Worm (Caenorhabditis elegans): Measurements from ENCODE around the gene Y22F5A.11.

Y22F5A.11 gene

ce11 chrV:10276038-10276437 lies 592 bp upstream of the Y22F5A.11 start:
- TF ChIP-seq T22C8.4 (GFP tag; IDR thresholded peaks at IDR 0.05) (no peak), ztf-23 (GFP tag; IDR thresholded peaks at IDR 0.05) (no peak), med-1 (GFP tag; optimal IDR thresholded peaks at IDR 0.05; ENCODE audit: insufficient read depth) (no peak), ztf-29 (GFP tag; IDR thresholded peaks at IDR 0.05) (no peak), flt-1 (GFP tag; IDR thresholded peaks at IDR 0.05) (no peak), tab-1 (GFP tag; IDR thresholded peaks at IDR 0.05) (no peak), klf-2 (GFP tag; conservative IDR thresholded peaks at IDR 0.05) (no peak), ref-1 (GFP tag; conservative IDR thresholded peaks at IDR 0.05) (no peak), cog-1 (tag; optimal IDR thresholded peaks at IDR 0.05) (no peak)

ce11 chrV:10273837-10274236 lies 1.6 kb downstream of the Y22F5A.11 start:
- 0 out of 2 replicates have a peak, but pooled peaks have one; percentile 45 for TF ChIP-seq T22C8.4 (GFP tag; IDR thresholded peaks at IDR 0.05)
- TF ChIP-seq ztf-29 (GFP tag; IDR thresholded peaks at IDR 0.05), result no peak

ce11 chrV:10270214-10270613 lies 5.2 kb downstream of the Y22F5A.11 start, which contains the start of gene ric-4:
ric-4 (minus strand) TSS chrV:10270314.
- no peak for TF ChIP-seq tab-1 (GFP tag; IDR thresholded peaks at IDR 0.05)
- no peak for TF ChIP-seq ztf-29 (GFP tag; IDR thresholded peaks at IDR 0.05)
- TF ChIP-seq med-1 (GFP tag; optimal IDR thresholded peaks at IDR 0.05; ENCODE audit: insufficient read depth), result no peak
- TF ChIP-seq klf-2 (GFP tag; conservative IDR thresholded peaks at IDR 0.05), result no peak
- no peak for TF ChIP-seq flt-1 (GFP tag; IDR thresholded peaks at IDR 0.05)
- TF ChIP-seq ref-1 (GFP tag; conservative IDR thresholded peaks at IDR 0.05), result no peak
- TF ChIP-seq cog-1 (tag; optimal IDR thresholded peaks at IDR 0.05), result no peak
- no peak for TF ChIP-seq T22C8.4 (GFP tag; IDR thresholded peaks at IDR 0.05)
- TF ChIP-seq ztf-23 (GFP tag; IDR thresholded peaks at IDR 0.05), result no peak

- TF ChIP-seq ztf-23 (GFP tag; IDR thresholded peaks at IDR 0.05) (no peak), klf-2 (GFP tag; conservative IDR thresholded peaks at IDR 0.05) (no peak), tab-1 (GFP tag; IDR thresholded peaks at IDR 0.05) (no peak), flt-1 (GFP tag; IDR thresholded peaks at IDR 0.05) (no peak), T22C8.4 (GFP tag; IDR thresholded peaks at IDR 0.05) (no peak), ztf-29 (GFP tag; IDR thresholded peaks at IDR 0.05) (no peak), cog-1 (tag; optimal IDR thresholded peaks at IDR 0.05) (no peak)
Observed at ce11 chrV:10266050-10266449, 9.4 kb downstream of the Y22F5A.11 start.

ce11 chrV:10265019-10265418 lies 10.4 kb downstream of the Y22F5A.11 start:
- TF ChIP-seq klf-2 (GFP tag; conservative IDR thresholded peaks at IDR 0.05) (no peak), med-1 (GFP tag; optimal IDR thresholded peaks at IDR 0.05; ENCODE audit: insufficient read depth) (no peak), flt-1 (GFP tag; IDR thresholded peaks at IDR 0.05) (no peak), ref-1 (GFP tag; conservative IDR thresholded peaks at IDR 0.05) (no peak), T22C8.4 (GFP tag; IDR thresholded peaks at IDR 0.05) (no peak), tab-1 (GFP tag; IDR thresholded peaks at IDR 0.05) (no peak), cog-1 (tag; optimal IDR thresholded peaks at IDR 0.05) (no peak), ztf-23 (GFP tag; IDR thresholded peaks at IDR 0.05) (no peak), ztf-29 (GFP tag; IDR thresholded peaks at IDR 0.05) (no peak)

ce11 chrV:10260460-10260859 lies 15.0 kb downstream of the Y22F5A.11 start, which contains the start of gene sri-18:
sri-18 (minus strand) TSS chrV:10260560.
- TF ChIP-seq flt-1 (GFP tag; IDR thresholded peaks at IDR 0.05) (no peak), med-1 (GFP tag; optimal IDR thresholded peaks at IDR 0.05; ENCODE audit: insufficient read depth) (no peak)

- TF ChIP-seq tab-1 (GFP tag; IDR thresholded peaks at IDR 0.05) (no peak), ztf-29 (GFP tag; IDR thresholded peaks at IDR 0.05) (no peak), med-1 (GFP tag; optimal IDR thresholded peaks at IDR 0.05; ENCODE audit: insufficient read depth) (no peak), cog-1 (tag; optimal IDR thresholded peaks at IDR 0.05) (no peak), ref-1 (GFP tag; conservative IDR thresholded peaks at IDR 0.05) (no peak), klf-2 (GFP tag; conservative IDR thresholded peaks at IDR 0.05) (no peak), ztf-23 (GFP tag; IDR thresholded peaks at IDR 0.05) (no peak), flt-1 (GFP tag; IDR thresholded peaks at IDR 0.05) (no peak), T22C8.4 (GFP tag; IDR thresholded peaks at IDR 0.05) (no peak)
Observed at ce11 chrV:10256050-10256449, 19.4 kb downstream of the Y22F5A.11 start, which contains the start of gene nhr-232. nhr-232 (plus strand) TSS chrV:10256170.

ce11 chrV:10255005-10255472 lies 20.4 kb downstream of the Y22F5A.11 start, which contains the start of gene rop-1:
rop-1 (minus strand) TSS chrV:10255055.
- TF ChIP-seq T22C8.4 (GFP tag; IDR thresholded peaks at IDR 0.05), result no peak

ce11 chrV:10252682-10253081 lies 22.8 kb downstream of the Y22F5A.11 start:
- no peak for TF ChIP-seq flt-1 (GFP tag; IDR thresholded peaks at IDR 0.05)

ce11 chrV:10249515-10249914 lies 25.9 kb downstream of the Y22F5A.11 start:
- no peak for TF ChIP-seq med-1 (GFP tag; optimal IDR thresholded peaks at IDR 0.05; ENCODE audit: insufficient read depth)
- no peak for TF ChIP-seq klf-2 (GFP tag; conservative IDR thresholded peaks at IDR 0.05)
- TF ChIP-seq flt-1 (GFP tag; IDR thresholded peaks at IDR 0.05), result no peak
- no peak for TF ChIP-seq cog-1 (tag; optimal IDR thresholded peaks at IDR 0.05)
- no peak for TF ChIP-seq T22C8.4 (GFP tag; IDR thresholded peaks at IDR 0.05)
- no peak for TF ChIP-seq ref-1 (GFP tag; conservative IDR thresholded peaks at IDR 0.05)
- no peak for TF ChIP-seq tab-1 (GFP tag; IDR thresholded peaks at IDR 0.05)
- no peak for TF ChIP-seq ztf-23 (GFP tag; IDR thresholded peaks at IDR 0.05)
- TF ChIP-seq ztf-29 (GFP tag; IDR thresholded peaks at IDR 0.05), result no peak

All from whole organism, midembryonic.